Fruit fly (Drosophila melanogaster): ENCODE measurements around the gene Idh3g.
A peak's percentile ranks its signal among the peaks of the same experiment; 100 is the strongest.

The Idh3g gene

dm6 chr3R:25651414-25651813 is 29.2 kb upstream of the Idh3g start:
- TF ChIP-seq CG7101 (tag; optimal IDR thresholded peaks at IDR 0.05) (no peak), bab1 (GFP tag; optimal IDR thresholded peaks at IDR 0.05) (peak; percentile 44), CG14711 (tag; optimal IDR thresholded peaks at IDR 0.05) (peak; percentile 37)

- TF ChIP-seq ovo (GFP tag; optimal IDR thresholded peaks at IDR 0.05) (peak; percentile 12), cic (GFP tag; optimal IDR thresholded peaks at IDR 0.05) (peak; percentile 51), CG1620 (GFP tag; optimal IDR thresholded peaks at IDR 0.05) (no peak), bab1 (GFP tag; optimal IDR thresholded peaks at IDR 0.05) (peak; percentile 46), kay (GFP tag; ENCODE audit: borderline replicate concordance) (peak; percentile 86), tj (GFP tag; optimal IDR thresholded peaks at IDR 0.05) (peak; percentile 87), Mnt (GFP tag; optimal IDR thresholded peaks at IDR 0.05) (no peak), CG12768 (GFP tag; optimal IDR thresholded peaks at IDR 0.05) (peak; percentile 66), pad (GFP tag; optimal IDR thresholded peaks at IDR 0.05) (peak; percentile 25), CG33017 (tag; optimal IDR thresholded peaks at IDR 0.05) (peak; percentile 20)
Observed at dm6 chr3R:25652066-25652720, 28.5 kb upstream of the Idh3g start.

- TF ChIP-seq CG14711 (tag; optimal IDR thresholded peaks at IDR 0.05) (no peak), bab1 (GFP tag; optimal IDR thresholded peaks at IDR 0.05) (no peak), toe (GFP tag; optimal IDR thresholded peaks at IDR 0.05) (no peak), Crg-1 (GFP tag; optimal IDR thresholded peaks at IDR 0.05) (no peak), CG33017 (tag; optimal IDR thresholded peaks at IDR 0.05) (no peak), CG5204 (GFP tag; optimal IDR thresholded peaks at IDR 0.05) (no peak)
Observed at dm6 chr3R:25659857-25660417, 20.7 kb upstream of the Idh3g start.

- TF ChIP-seq CG11617 (GFP tag; optimal IDR thresholded peaks at IDR 0.05): peak; percentile 4
- no peak for TF ChIP-seq Clk (GFP tag; optimal IDR thresholded peaks at IDR 0.05)
- no peak for TF ChIP-seq kay (GFP tag; ENCODE audit: borderline replicate concordance)
- peak; percentile 24 for TF ChIP-seq ovo (GFP tag; optimal IDR thresholded peaks at IDR 0.05)
Observed at dm6 chr3R:25660985-25661530, 19.6 kb upstream of the Idh3g start, which contains the start of gene Tnks. Gene Tnks, minus strand, starts transcription at chr3R:25661286.

dm6 chr3R:25661531-25662193 is 19.0 kb upstream of the Idh3g start, which contains the start of gene RASSF8:
Gene RASSF8, plus strand, starts transcription at chr3R:25661795.
- TF ChIP-seq Mnt (GFP tag; optimal IDR thresholded peaks at IDR 0.05): peak; percentile 42
- peak; percentile 74 for TF ChIP-seq CG5204 (GFP tag; optimal IDR thresholded peaks at IDR 0.05)
- no peak for TF ChIP-seq CG7101 (tag; optimal IDR thresholded peaks at IDR 0.05)
- TF ChIP-seq CG7045 (GFP tag; optimal IDR thresholded peaks at IDR 0.05): peak; percentile 12
- TF ChIP-seq Hr96 (GFP tag; optimal IDR thresholded peaks at IDR 0.05): peak; percentile 49
- TF ChIP-seq bab1 (GFP tag; optimal IDR thresholded peaks at IDR 0.05): peak; percentile 54
- TF ChIP-seq CG1620 (GFP tag; optimal IDR thresholded peaks at IDR 0.05): peak; percentile 29
- TF ChIP-seq toe (GFP tag; optimal IDR thresholded peaks at IDR 0.05): peak; percentile 69
- no peak for TF ChIP-seq Crg-1 (GFP tag; optimal IDR thresholded peaks at IDR 0.05)

dm6 chr3R:25662358-25662757 is 18.3 kb upstream of the Idh3g start:
- TF ChIP-seq cnc (optimal IDR thresholded peaks at IDR 0.05) (no peak), CG1620 (GFP tag; optimal IDR thresholded peaks at IDR 0.05) (no peak), CG7045 (GFP tag; optimal IDR thresholded peaks at IDR 0.05) (no peak), Mnt (GFP tag; optimal IDR thresholded peaks at IDR 0.05) (no peak), pad (GFP tag; optimal IDR thresholded peaks at IDR 0.05) (no peak), ovo (GFP tag; optimal IDR thresholded peaks at IDR 0.05) (no peak), cic (GFP tag; optimal IDR thresholded peaks at IDR 0.05) (no peak), CG11617 (GFP tag; optimal IDR thresholded peaks at IDR 0.05) (no peak), CG5204 (GFP tag; optimal IDR thresholded peaks at IDR 0.05) (no peak), Crg-1 (GFP tag; optimal IDR thresholded peaks at IDR 0.05) (no peak), CG33017 (tag; optimal IDR thresholded peaks at IDR 0.05) (no peak), CG7101 (tag; optimal IDR thresholded peaks at IDR 0.05) (no peak), tj (GFP tag; optimal IDR thresholded peaks at IDR 0.05) (no peak), Clk (GFP tag; optimal IDR thresholded peaks at IDR 0.05) (no peak)

dm6 chr3R:25665509-25665908 is 15.1 kb upstream of the Idh3g start, which contains the start of gene Lgr3:
Gene Lgr3, plus strand, starts transcription at chr3R:25665809.
- TF ChIP-seq cic (GFP tag; optimal IDR thresholded peaks at IDR 0.05): no peak
- TF ChIP-seq CG7045 (GFP tag; optimal IDR thresholded peaks at IDR 0.05): no peak
- no peak for TF ChIP-seq CG7101 (tag; optimal IDR thresholded peaks at IDR 0.05)
